Fruit fly (Drosophila melanogaster): ENCODE results near the gene chinmo.
A peak's percentile ranks its signal among the peaks of the same experiment; 100 is the strongest.

The chinmo gene

dm6 chr2L:1649828-1650429, 1.1 kb upstream of the chinmo start:
- TF ChIP-seq noc (tag; optimal IDR thresholded peaks at IDR 0.05): no peak

- no peak for TF ChIP-seq noc (tag; optimal IDR thresholded peaks at IDR 0.05)
Measured at dm6 chr2L:1651889-1652288, 831 bp downstream of the chinmo start.

dm6 chr2L:1653800-1654199, 2.7 kb downstream of the chinmo start:
- no peak for TF ChIP-seq noc (tag; optimal IDR thresholded peaks at IDR 0.05)

- no peak for TF ChIP-seq noc (tag; optimal IDR thresholded peaks at IDR 0.05)
Measured at dm6 chr2L:1654217-1654616, 3.2 kb downstream of the chinmo start.

dm6 chr2L:1655858-1656257, 4.8 kb downstream of the chinmo start:
- no peak for TF ChIP-seq noc (tag; optimal IDR thresholded peaks at IDR 0.05)

DNA sequence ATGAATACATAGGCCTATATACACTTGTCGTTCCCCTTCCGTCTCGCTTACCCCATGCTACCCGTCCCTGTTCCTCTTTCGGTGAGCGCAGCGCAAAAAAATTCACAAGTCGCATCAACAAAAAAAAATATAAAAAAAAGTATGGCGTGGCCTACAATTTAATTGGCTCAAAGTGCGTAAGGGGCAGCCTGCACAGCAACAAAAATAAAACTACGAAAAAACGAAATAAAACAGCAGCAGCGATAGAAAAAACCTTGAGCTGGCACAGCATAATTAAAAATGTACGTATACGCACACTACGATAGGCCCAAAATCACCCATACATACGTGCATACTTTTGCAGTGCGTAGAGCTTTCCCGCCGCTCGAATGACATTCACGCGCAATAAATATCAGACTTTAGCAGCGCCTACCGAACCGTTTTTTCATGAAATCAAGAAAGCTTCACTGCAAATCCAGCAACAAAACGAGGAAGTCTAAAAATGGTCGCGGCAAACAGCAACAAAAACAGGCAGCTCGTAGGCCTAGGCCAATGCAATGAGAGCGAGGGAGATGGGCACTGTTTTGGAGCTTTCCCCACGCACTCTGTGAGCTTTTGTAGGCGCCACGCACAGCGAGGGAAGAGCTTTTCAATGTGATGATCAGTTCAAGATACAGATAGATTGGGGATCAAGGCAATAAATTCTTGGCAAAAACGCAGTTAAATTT, 5.9 kb downstream of the chinmo start:
- TF ChIP-seq noc (tag; optimal IDR thresholded peaks at IDR 0.05): peak; percentile 57

dm6 chr2L:1658124-1658523, 7.1 kb downstream of the chinmo start:
- TF ChIP-seq noc (tag; optimal IDR thresholded peaks at IDR 0.05): no peak

DNA sequence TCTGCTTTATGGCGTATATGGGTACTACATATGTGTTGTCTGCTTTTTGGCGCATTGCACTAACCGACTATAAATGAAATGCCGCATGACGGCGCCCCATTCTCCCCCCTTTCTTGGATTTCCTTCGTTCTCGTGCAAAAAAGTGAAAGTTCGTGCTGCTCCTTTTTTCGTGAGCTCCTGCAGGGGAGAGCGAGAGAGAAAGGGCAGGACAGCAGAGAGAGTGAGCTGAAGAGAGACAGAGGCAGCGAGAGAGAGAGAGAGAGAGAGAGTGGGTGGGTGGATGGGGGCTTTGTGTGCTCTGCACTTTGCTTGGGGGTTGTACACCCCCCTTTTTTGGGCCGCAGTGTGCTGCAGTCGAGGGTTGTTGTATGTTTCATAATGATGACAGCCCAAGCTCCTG, 12.0 kb downstream of the chinmo start:
- no peak for TF ChIP-seq noc (tag; optimal IDR thresholded peaks at IDR 0.05)

dm6 chr2L:1665879-1666278, 14.8 kb downstream of the chinmo start:
- no peak for TF ChIP-seq noc (tag; optimal IDR thresholded peaks at IDR 0.05)

- TF ChIP-seq noc (tag; optimal IDR thresholded peaks at IDR 0.05): no peak
Measured at dm6 chr2L:1666789-1667188, 15.7 kb downstream of the chinmo start.

dm6 chr2L:1667483-1667882, 16.4 kb downstream of the chinmo start:
- no peak for TF ChIP-seq noc (tag; optimal IDR thresholded peaks at IDR 0.05)

dm6 chr2L:1668616-1669020, 17.6 kb downstream of the chinmo start:
- peak; percentile 5 for TF ChIP-seq noc (tag; optimal IDR thresholded peaks at IDR 0.05)

dm6 chr2L:1669316-1670027, 18.4 kb downstream of the chinmo start:
- peak; percentile 35 for TF ChIP-seq noc (tag; optimal IDR thresholded peaks at IDR 0.05)

- no peak for TF ChIP-seq noc (tag; optimal IDR thresholded peaks at IDR 0.05)
Measured at dm6 chr2L:1670421-1670820, 19.4 kb downstream of the chinmo start.

- TF ChIP-seq noc (tag; optimal IDR thresholded peaks at IDR 0.05): no peak
Measured at dm6 chr2L:1672111-1672718, 21.2 kb downstream of the chinmo start.

DNA sequence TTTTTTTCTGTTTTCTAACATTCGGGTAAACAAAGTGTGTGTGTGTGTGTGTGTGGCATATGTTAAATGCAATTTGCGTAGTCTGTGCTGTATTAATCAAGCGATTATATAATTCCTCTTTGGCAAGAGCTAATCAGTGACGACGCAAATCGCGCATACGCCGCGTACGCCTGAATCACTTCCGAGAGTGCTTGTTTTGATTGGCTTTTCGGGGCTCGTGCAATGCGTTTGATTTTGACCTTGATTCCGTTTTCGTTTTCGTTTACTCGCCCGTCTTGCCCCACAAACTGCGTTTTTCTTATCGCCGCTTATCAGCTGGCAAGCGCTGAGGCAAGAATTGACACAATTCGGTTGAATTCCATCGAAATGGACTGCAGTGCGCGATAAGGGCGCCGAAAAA, 41.8 kb downstream of the chinmo start:
- peak; percentile 24 for TF ChIP-seq noc (tag; optimal IDR thresholded peaks at IDR 0.05)

DNA sequence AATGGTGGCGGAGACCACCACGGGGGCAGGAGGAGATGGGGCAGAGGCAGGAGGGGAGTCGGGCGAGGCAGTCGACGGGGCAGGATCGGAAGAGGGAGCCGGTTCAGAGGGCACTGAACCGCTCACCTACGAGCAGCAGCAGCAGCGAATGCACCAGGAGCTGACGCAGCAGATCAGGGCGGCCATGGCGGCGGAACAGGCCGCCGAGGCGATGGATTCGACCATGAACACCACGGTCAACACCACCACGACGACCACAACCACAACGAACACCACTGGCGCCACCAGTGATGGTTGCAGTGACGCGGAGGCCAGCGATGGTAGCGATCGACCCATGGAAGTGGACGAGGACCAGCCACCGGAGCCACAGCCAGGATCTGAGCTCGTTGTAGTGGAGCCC, 45.2 kb downstream of the chinmo start:
- TF ChIP-seq noc (tag; optimal IDR thresholded peaks at IDR 0.05): no peak
